Worm (Caenorhabditis elegans): ENCODE measurements around the gene klp-12.
"Not testable (repeated sequence)": the region's sequence is repeated elsewhere in the genome, so short reads cannot be mapped to it uniquely, and the experiment has no call there.

DNA sequence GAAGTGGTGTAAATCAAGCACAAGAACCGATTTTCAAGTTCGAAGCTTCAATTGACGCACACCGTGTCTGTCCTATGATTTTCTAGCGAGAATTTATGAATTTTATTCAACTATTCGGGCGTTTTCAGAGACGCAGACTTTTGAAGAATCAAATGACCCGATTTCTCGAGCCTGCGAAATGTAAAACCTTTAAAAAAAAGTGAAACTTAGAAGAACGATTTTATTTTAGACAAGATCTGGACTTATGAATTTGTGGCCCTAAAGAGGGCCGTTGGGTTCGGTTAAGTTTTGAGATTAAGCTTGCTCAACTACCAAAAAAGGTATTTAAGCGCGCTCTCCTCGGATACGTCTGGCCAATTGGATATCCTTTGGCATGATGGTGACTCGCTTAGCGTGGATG, 46.5 kb upstream of the klp-12 start:
- TF ChIP-seq aly-2 (tag; optimal IDR thresholded peaks at IDR 0.05); nhr-11 (tag; optimal IDR thresholded peaks at IDR 0.05); nhr-76 (tag; optimal IDR thresholded peaks at IDR 0.05); egl-43 (GFP tag; IDR thresholded peaks at IDR 0.05); mxl-2 (GFP tag; conservative IDR thresholded peaks at IDR 0.05); F44E2.7 (GFP tag; IDR thresholded peaks at IDR 0.05); duxl-1 (tag; optimal IDR thresholded peaks at IDR 0.05; ENCODE audit: poor library complexity); lsy-2 (tag; optimal IDR thresholded peaks at IDR 0.05); pha-4 (GFP tag; IDR thresholded peaks at IDR 0.05); pha-4 (tag; optimal IDR thresholded peaks at IDR 0.05); lir-3 (tag; optimal IDR thresholded peaks at IDR 0.05); mdl-1 (tag; optimal IDR thresholded peaks at IDR 0.05): not testable (repeated sequence)
